Worm (Caenorhabditis elegans) whole organism, early embryonic: Measurements from ENCODE around the gene npr-39.

Experiments
- B0310.2 ChIP-seq: sonication (generic microtip); optimal IDR thresholded peaks from 2 replicates; lab custom pipeline; 2016; ENCODE audit warnings: mild to moderate bottlenecking, missing genetic modification characterization, missing compliant biosample characterization
- F13C5.2 ChIP-seq: sonication (generic microtip); optimal IDR thresholded peaks from 2 replicates; lab custom pipeline; 2017; ENCODE audit warnings: mild to moderate bottlenecking, missing genetic modification characterization, inconsistent platforms, missing compliant biosample characterization
- aly-1 ChIP-seq: sonication (generic microtip); optimal IDR thresholded peaks from 2 replicates; lab custom pipeline; 2016; ENCODE audit warnings: missing genetic modification characterization, missing compliant biosample characterization
- ama-1 ChIP-seq: fragments of 150-350 bp; optimal IDR thresholded peaks from 2 replicates; lab custom pipeline; 2014
- ceh-36 ChIP-seq: sonication (generic microtip); optimal IDR thresholded peaks from 2 replicates; lab custom pipeline; 2016; ENCODE audit warnings: missing genetic modification characterization, inconsistent platforms, missing compliant biosample characterization
- ets-7 ChIP-seq: sonication (generic microtip); optimal IDR thresholded peaks from 2 replicates; lab custom pipeline; 2016; ENCODE audit warnings: missing genotype, missing genetic modification characterization, missing compliant biosample characterization
- flt-1 ChIP-seq: fragments of 200-800 bp; sonication (Bioruptor generic); IDR thresholded peaks from 2 replicates; pipeline ENCODE4 v1.3.6; 2022; ENCODE audit warnings: missing genetic modification characterization, missing compliant biosample characterization
- hmbx-1 ChIP-seq: sonication (generic microtip); optimal IDR thresholded peaks from 2 replicates; lab custom pipeline; 2016; ENCODE audit warnings: mild to moderate bottlenecking, missing genetic modification characterization, missing compliant biosample characterization
- hmg-4 ChIP-seq: fragments of 200-800 bp; sonication (Bioruptor generic); optimal IDR thresholded peaks from 2 replicates; lab custom pipeline; 2018; ENCODE audit warnings: mild to moderate bottlenecking, missing genetic modification characterization, missing compliant biosample characterization
- hnd-1 ChIP-seq: sonication (generic microtip); optimal IDR thresholded peaks from 2 replicates; lab custom pipeline; 2016; ENCODE audit warnings: missing genetic modification characterization, missing compliant biosample characterization
- sea-1 ChIP-seq: fragments of 200-800 bp; sonication (Bioruptor generic); conservative IDR thresholded peaks from 2 replicates; pipeline ENCODE4 v1.3.6; 2022; ENCODE audit warnings: missing genetic modification characterization, missing compliant biosample characterization
- tbx-11 ChIP-seq: fragments of 200-800 bp; sonication (Bioruptor generic); IDR thresholded peaks from 2 replicates; pipeline ENCODE4 v1.3.6; 2022; ENCODE audit warnings: missing genetic modification characterization, missing compliant biosample characterization
- tbx-37 ChIP-seq: fragments of 200-800 bp; sonication (Bioruptor generic); conservative IDR thresholded peaks from 2 replicates; pipeline ENCODE4 v1.3.6; 2022; ENCODE audit warnings: missing genetic modification reagents, missing genetic modification characterization, missing compliant biosample characterization
- tra-4 ChIP-seq: sonication (generic microtip); optimal IDR thresholded peaks from 2 replicates; lab custom pipeline; 2017; ENCODE audit warnings: missing genetic modification characterization, missing compliant biosample characterization

- no peak for TF ChIP-seq hmg-4 (GFP tag; lab: Kevin White, UChicago)
- no peak for TF ChIP-seq ets-7 (tag; lab: Kevin White, UChicago)
- no peak for TF ChIP-seq aly-1
- no peak for TF ChIP-seq ama-1 (lab: Kevin White, UChicago)
- no peak for TF ChIP-seq tra-4 (tag; lab: Kevin White, UChicago)
- no peak for TF ChIP-seq flt-1 (GFP tag; lab: Robert Waterston, UW)
- TF ChIP-seq sea-1 (GFP tag; lab: Robert Waterston, UW): no peak
- no peak for TF ChIP-seq tbx-11 (GFP tag; lab: Robert Waterston, UW)
- TF ChIP-seq hmbx-1 (tag; lab: Kevin White, UChicago): no peak
- no peak for TF ChIP-seq hnd-1 (tag; lab: Kevin White, UChicago)
- TF ChIP-seq F13C5.2 (tag; lab: Kevin White, UChicago): no peak
- TF ChIP-seq tbx-37: no peak
- no peak for TF ChIP-seq B0310.2 (tag; lab: Kevin White, UChicago)
- no peak for TF ChIP-seq ceh-36 (tag; lab: Kevin White, UChicago)
These were observed 20.2 kb downstream of the npr-39 start, which contains the start of gene R04B5.5 for ce11 chrV:10087103-10087502.
